Fruit fly (Drosophila melanogaster): ENCODE data around the gene Jon65Aiv.
A peak's percentile ranks its signal among the peaks of the same experiment; 100 is the strongest.

Gene Jon65Aiv

DNA sequence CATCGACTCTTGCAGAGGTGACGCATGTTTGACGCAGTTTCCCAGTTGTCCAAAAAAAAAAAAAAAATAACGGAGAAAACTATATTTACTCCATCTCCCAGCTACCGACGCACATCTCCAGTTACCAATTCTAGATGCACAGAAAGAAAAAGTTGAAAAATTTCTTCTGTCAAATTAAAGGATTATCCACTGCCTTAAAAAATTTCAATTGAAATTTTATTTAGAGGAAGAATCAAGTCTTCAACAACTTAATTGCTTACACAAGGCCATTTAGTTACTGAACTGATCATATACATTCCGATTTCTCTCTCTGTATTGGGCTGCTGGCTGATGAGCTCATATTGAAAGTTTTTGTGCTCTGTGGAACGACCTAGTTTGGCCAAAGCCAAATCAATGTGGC lies 47.0 kb downstream of the Jon65Aiv start (continued):
- TF ChIP-seq CG7556 (GFP tag; optimal IDR thresholded peaks at IDR 0.05) (peak; percentile 36), maf-S (GFP tag; optimal IDR thresholded peaks at IDR 0.05) (peak; percentile 15), sens (GFP tag) (peak; percentile 69), usp (GFP tag; optimal IDR thresholded peaks at IDR 0.05) (no peak), CG8924 (tag; optimal IDR thresholded peaks at IDR 0.05) (no peak), gsb (GFP tag; IDR thresholded peaks at IDR 0.05) (no peak), Dfd (GFP tag; optimal IDR thresholded peaks at IDR 0.05) (no peak), fd3F (GFP tag; optimal IDR thresholded peaks at IDR 0.05) (no peak), CG17328 (GFP tag; IDR thresholded peaks at IDR 0.05) (0 out of 2 replicates have a peak, but pooled peaks have one; percentile 43), CG12391 (tag; optimal IDR thresholded peaks at IDR 0.05) (peak; percentile 27), bowl (GFP tag; IDR thresholded peaks at IDR 0.05) (no peak), CG12219 (GFP tag; optimal IDR thresholded peaks at IDR 0.05) (no peak), Camta (GFP tag; optimal IDR thresholded peaks at IDR 0.05) (peak; percentile 51), nmo (GFP tag; optimal IDR thresholded peaks at IDR 0.05) (peak; percentile 24), CG9609 (GFP tag; optimal IDR thresholded peaks at IDR 0.05) (peak; percentile 10), CG9817 (tag; optimal IDR thresholded peaks at IDR 0.05) (peak; percentile 45), NC2β (GFP tag; optimal IDR thresholded peaks at IDR 0.05) (no peak), Antp (GFP tag; optimal IDR thresholded peaks at IDR 0.05) (peak; percentile 7), nom (GFP tag; optimal IDR thresholded peaks at IDR 0.05) (no peak), ATbp (GFP tag; optimal IDR thresholded peaks at IDR 0.05) (peak; percentile 27), jumu (GFP tag; optimal IDR thresholded peaks at IDR 0.05) (peak; percentile 24), CG14050 (GFP tag; IDR thresholded peaks at IDR 0.05) (peak; percentile 11; the same call in 1 of the 3 replicates), slbo (GFP tag; IDR thresholded peaks at IDR 0.05) (peak; percentile 68), CG12071 (GFP tag; optimal IDR thresholded peaks at IDR 0.05) (no peak), bsh (GFP tag; optimal IDR thresholded peaks at IDR 0.05) (peak in 1 of 2 experiments; percentile 55), Max (GFP tag; optimal IDR thresholded peaks at IDR 0.05) (no peak)
